Worm (Caenorhabditis elegans) whole organism, young adult: Measurements from ENCODE around the gene kars-1.

Source experiments
- lsy-27 ChIP-seq: sonication (generic microtip); optimal IDR thresholded peaks from 2 replicates; lab custom pipeline; 2017; ENCODE audit warnings: missing genetic modification characterization, mild to moderate bottlenecking, missing compliant biosample characterization, antibody characterized with exemption, missing genotype, borderline replicate concordance; ENCODE audit not compliant: insufficient read depth
- ztf-6 ChIP-seq: fragments of 200-800 bp; sonication (Bioruptor generic); IDR thresholded peaks from 2 replicates; pipeline ENCODE4 v1.3.6; 2022; ENCODE audit warnings: missing genetic modification reagents, missing genetic modification characterization, missing compliant biosample characterization

ce11 chrII:7037659-7038342, 34.4 kb downstream of the kars-1 start, which contains the start of gene cin-4:
- TF ChIP-seq lsy-27 (tag; lab: Kevin White, UChicago) (no peak), ztf-6 (GFP tag; lab: Robert Waterston, UW) (no peak)
